Worm (Caenorhabditis elegans): Measurements from ENCODE around the gene B0513.90.

DNA sequence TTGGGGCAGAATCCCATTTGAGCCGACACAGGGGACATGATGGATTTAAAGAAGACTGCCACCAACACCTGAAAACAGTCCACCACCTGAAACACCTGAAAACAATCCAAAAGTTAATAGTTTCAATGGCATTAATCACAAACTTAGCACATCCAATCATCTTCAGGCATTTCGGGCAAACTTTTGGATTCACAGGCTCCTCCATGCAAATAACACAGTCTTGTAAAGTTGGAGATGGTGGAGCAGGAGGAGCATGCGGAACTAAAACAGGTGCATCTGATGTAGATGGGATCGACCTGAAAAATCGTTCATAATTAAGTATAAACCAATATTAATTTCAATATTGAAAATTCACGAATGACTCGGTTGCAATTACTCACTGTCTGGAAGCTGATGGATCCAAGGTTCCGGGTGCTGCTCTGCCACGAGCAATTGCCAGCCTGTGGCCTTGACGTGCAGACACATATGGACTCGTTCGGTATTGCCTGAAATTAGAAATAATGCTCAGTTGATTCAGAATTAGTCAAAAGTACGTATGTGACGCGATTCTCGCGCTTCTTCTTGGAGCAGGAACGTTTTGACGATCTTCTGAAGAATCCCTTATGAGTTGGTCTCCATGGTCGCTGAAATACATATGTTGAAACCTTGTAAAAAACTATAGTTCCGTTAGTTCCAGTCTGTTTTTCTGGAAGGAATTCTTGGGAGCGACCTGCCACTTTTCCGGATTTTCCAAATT, 32.3 kb upstream of the B0513.90 start:
- TF ChIP-seq W03F9.2 (tag; optimal IDR thresholded peaks at IDR 0.05) (no peak), him-1 (tag; optimal IDR thresholded peaks at IDR 0.05) (no peak), dao-5 (tag; optimal IDR thresholded peaks at IDR 0.05) (no peak)
